Worm (Caenorhabditis elegans): Measurements from ENCODE around the gene Y57G7A.11.

Y57G7A.11 gene

ce11 chrII:1306550-1306949, 29.9 kb upstream of the Y57G7A.11 start:
- TF ChIP-seq snpc-4 (tag; optimal IDR thresholded peaks at IDR 0.05) (no peak), unc-39 (tag; optimal IDR thresholded peaks at IDR 0.05) (no peak), ceh-82 (tag; optimal IDR thresholded peaks at IDR 0.05) (no peak), elt-1 (tag; optimal IDR thresholded peaks at IDR 0.05) (no peak), nhr-23 (tag; optimal IDR thresholded peaks at IDR 0.05) (no peak), fos-1 (tag; optimal IDR thresholded peaks at IDR 0.05) (no peak), mdl-1 (tag; optimal IDR thresholded peaks at IDR 0.05) (no peak), aly-2 (tag; optimal IDR thresholded peaks at IDR 0.05) (no peak), nhr-11 (tag; optimal IDR thresholded peaks at IDR 0.05) (no peak), nhr-67 (tag; optimal IDR thresholded peaks at IDR 0.05) (no peak), fkh-2 (tag; optimal IDR thresholded peaks at IDR 0.05) (no peak), nhr-76 (tag; optimal IDR thresholded peaks at IDR 0.05) (no peak), nhr-43 (tag; optimal IDR thresholded peaks at IDR 0.05; ENCODE audit: poor library complexity, severe bottlenecking) (no peak), mml-1 (tag; optimal IDR thresholded peaks at IDR 0.05) (no peak), pqm-1 (tag; optimal IDR thresholded peaks at IDR 0.05) (no peak)

ce11 chrII:1306036-1306435, 29.4 kb upstream of the Y57G7A.11 start, which contains the start of gene emc-2:
Gene emc-2, minus strand, starts transcription at chrII:1306136.
- TF ChIP-seq nhr-23 (tag; optimal IDR thresholded peaks at IDR 0.05) = no peak
- no peak for TF ChIP-seq R02D3.7 (tag; optimal IDR thresholded peaks at IDR 0.05)
- TF ChIP-seq lsy-12 (tag; optimal IDR thresholded peaks at IDR 0.05) = no peak
- TF ChIP-seq unc-62 (GFP tag; optimal IDR thresholded peaks at IDR 0.05) = no peak
- TF ChIP-seq ztf-11 (tag; optimal IDR thresholded peaks at IDR 0.05) = no peak
- TF ChIP-seq hmg-11 (tag; optimal IDR thresholded peaks at IDR 0.05) = no peak
- TF ChIP-seq elt-1 (tag; optimal IDR thresholded peaks at IDR 0.05) = no peak
- no peak for TF ChIP-seq ceh-16 (tag; optimal IDR thresholded peaks at IDR 0.05)
- no peak for TF ChIP-seq egl-5 (tag; optimal IDR thresholded peaks at IDR 0.05)

ce11 chrII:1301554-1301953, 24.9 kb upstream of the Y57G7A.11 start, which contains the start of gene glb-31:
Gene glb-31, minus strand, starts transcription at chrII:1301654.
- TF ChIP-seq nhr-76 (tag; optimal IDR thresholded peaks at IDR 0.05) = no peak
- TF ChIP-seq ZK546.5 (tag; optimal IDR thresholded peaks at IDR 0.05) = no peak
- TF ChIP-seq ceh-16 (tag; optimal IDR thresholded peaks at IDR 0.05) = no peak
- no peak for TF ChIP-seq nhr-67 (tag; optimal IDR thresholded peaks at IDR 0.05)
- TF ChIP-seq skn-1 (tag; optimal IDR thresholded peaks at IDR 0.05) = no peak
- TF ChIP-seq egl-27 (tag; optimal IDR thresholded peaks at IDR 0.05) = no peak
- no peak for TF ChIP-seq nhr-23 (tag; optimal IDR thresholded peaks at IDR 0.05)
- no peak for TF ChIP-seq lsy-12 (tag; optimal IDR thresholded peaks at IDR 0.05)
- TF ChIP-seq unc-62 (GFP tag; optimal IDR thresholded peaks at IDR 0.05) = no peak
- no peak for TF ChIP-seq ceh-28 (tag; optimal IDR thresholded peaks at IDR 0.05)
- no peak for TF ChIP-seq zag-1 (tag; optimal IDR thresholded peaks at IDR 0.05)
- no peak for TF ChIP-seq fkh-2 (tag; optimal IDR thresholded peaks at IDR 0.05)
- TF ChIP-seq nhr-12 (tag; optimal IDR thresholded peaks at IDR 0.05) = no peak
- TF ChIP-seq hmg-11 (tag; optimal IDR thresholded peaks at IDR 0.05) = no peak
- no peak for TF ChIP-seq fos-1 (tag; optimal IDR thresholded peaks at IDR 0.05)
- no peak for TF ChIP-seq unc-39 (tag; optimal IDR thresholded peaks at IDR 0.05)
- no peak for TF ChIP-seq eor-1 (tag; optimal IDR thresholded peaks at IDR 0.05)
- no peak for TF ChIP-seq pqm-1 (tag; optimal IDR thresholded peaks at IDR 0.05)
- no peak for TF ChIP-seq nhr-25 (tag; optimal IDR thresholded peaks at IDR 0.05)

- TF ChIP-seq unc-39 (tag; optimal IDR thresholded peaks at IDR 0.05) (no peak), ztf-4 (tag; optimal IDR thresholded peaks at IDR 0.05) (no peak), nhr-28 (tag; optimal IDR thresholded peaks at IDR 0.05) (no peak), nhr-43 (tag; optimal IDR thresholded peaks at IDR 0.05; ENCODE audit: poor library complexity, severe bottlenecking) (no peak), lsy-12 (tag; optimal IDR thresholded peaks at IDR 0.05) (no peak), mdl-1 (tag; optimal IDR thresholded peaks at IDR 0.05) (no peak), lin-39 (tag; optimal IDR thresholded peaks at IDR 0.05) (no peak), nhr-67 (tag; optimal IDR thresholded peaks at IDR 0.05) (no peak), fkh-10 (GFP tag; optimal IDR thresholded peaks at IDR 0.05) (no peak), nhr-77 (tag; optimal IDR thresholded peaks at IDR 0.05) (no peak)
Measured at ce11 chrII:1298169-1298568, 21.5 kb upstream of the Y57G7A.11 start, which contains the start of gene Y57G7A.1. Gene Y57G7A.1, plus strand, starts transcription at chrII:1298469.

- TF ChIP-seq jun-1 (tag; optimal IDR thresholded peaks at IDR 0.05) (no peak), egl-27 (tag; optimal IDR thresholded peaks at IDR 0.05) (no peak), nhr-28 (tag; optimal IDR thresholded peaks at IDR 0.05) (no peak), fos-1 (tag; optimal IDR thresholded peaks at IDR 0.05) (no peak), pqm-1 (tag; optimal IDR thresholded peaks at IDR 0.05) (peak; percentile 41), nhr-12 (tag; optimal IDR thresholded peaks at IDR 0.05) (no peak), nhr-11 (tag; optimal IDR thresholded peaks at IDR 0.05) (no peak), pha-4 (tag; optimal IDR thresholded peaks at IDR 0.05) (peak; percentile 46), egl-5 (tag; optimal IDR thresholded peaks at IDR 0.05) (no peak), lsy-12 (tag; optimal IDR thresholded peaks at IDR 0.05) (no peak), elt-2 (tag; optimal IDR thresholded peaks at IDR 0.05) (peak; percentile 65), nhr-67 (tag; optimal IDR thresholded peaks at IDR 0.05) (no peak)
Measured at ce11 chrII:1297697-1298093, 21.0 kb upstream of the Y57G7A.11 start.

All from whole organism, L3 larva.